Comparison of ENCODE assay signal across 2 worm cellular contexts in genomic region chrIII:1803000-1803399, ce11.
TF ChIP-seq lines count a peak whose summit lies in the region.

No protein-coding gene starts in this region.

TF ChIP-seq in whole organism, L4 larva, 104 proteins besides CTCF, POLR2A, EP300 and RAD21:
- no peak for TF ChIP-seq pqm-1 (tag; optimal IDR thresholded peaks at IDR 0.05; lab: Kevin White, UChicago)
- TF ChIP-seq set-16 (GFP tag; IDR thresholded peaks at IDR 0.05; lab: Robert Waterston, UW), result peak; percentile 91
- 0 out of 2 replicates have a peak, but pooled peaks have one; percentile 16 for TF ChIP-seq egl-43 (GFP tag; IDR thresholded peaks at IDR 0.05; lab: Robert Waterston, UW)
- 0 out of 2 replicates have a peak, but pooled peaks have one; percentile 9 for TF ChIP-seq F26F4.8 (GFP tag; conservative IDR thresholded peaks at IDR 0.05; lab: Robert Waterston, UW)
- no peak for TF ChIP-seq T20F7.1 (GFP tag; optimal IDR thresholded peaks at IDR 0.05; lab: Kevin White, UChicago)

TF ChIP-seq in whole organism, young adult, 124 proteins besides CTCF, POLR2A, EP300 and RAD21:
- TF ChIP-seq zfh-2 (GFP tag; conservative IDR thresholded peaks at IDR 0.05; lab: Robert Waterston, UW) (peak; percentile 93), egrh-3 (GFP tag; IDR thresholded peaks at IDR 0.05; lab: Robert Waterston, UW) (peak; percentile 58; the same call in 1 of the 2 replicates), ceh-79 (tag; optimal IDR thresholded peaks at IDR 0.05; lab: Kevin White, UChicago) (no peak), pha-4 (tag; optimal IDR thresholded peaks at IDR 0.05; lab: Kevin White, UChicago) (no peak), bed-2 (GFP tag; IDR thresholded peaks at IDR 0.05; lab: Robert Waterston, UW) (no peak), zim-3 (tag; optimal IDR thresholded peaks at IDR 0.05; lab: Kevin White, UChicago) (no peak)
